Fruit fly (Drosophila melanogaster) whole organism, adult: ENCODE results near the gene CG10512.

Source experiments
- CG14711 ChIP-seq: fragments of 200-800 bp; sonication (Bioruptor generic); optimal IDR thresholded peaks from 2 replicates; lab custom pipeline; 2018; ENCODE audit warnings: missing biosample characterization, mild to moderate bottlenecking, missing genetic modification characterization, moderate library complexity
- CG1620 ChIP-seq: fragments of 200-800 bp; sonication (Bioruptor generic); optimal IDR thresholded peaks from 2 replicates; lab custom pipeline; 2016; ENCODE audit warnings: missing biosample characterization, missing genetic modification characterization
- CG33017 ChIP-seq: fragments of 200-800 bp; sonication (Bioruptor generic); optimal IDR thresholded peaks from 2 replicates; lab custom pipeline; 2018; ENCODE audit warnings: missing biosample characterization, mild to moderate bottlenecking, missing genetic modification characterization, moderate library complexity
- CG7045 ChIP-seq: fragments of 200-800 bp; sonication (Bioruptor generic); optimal IDR thresholded peaks from 2 replicates; lab custom pipeline; 2017; ENCODE audit warnings: missing biosample characterization, mild to moderate bottlenecking, missing genetic modification characterization
- Mnt ChIP-seq: fragments of 200-800 bp; sonication (Bioruptor generic); optimal IDR thresholded peaks from 2 replicates; lab custom pipeline; 2016; ENCODE audit warnings: missing biosample characterization, mild to moderate bottlenecking, missing genetic modification characterization
- cnc ChIP-seq, 2 experiments: fragments of >200 bp; optimal IDR thresholded peaks; 2 replicates each; lab custom pipeline; 2017
- kay ChIP-seq: fragments of 200-800 bp; sonication (Bioruptor generic); peaks from one replicate; lab custom pipeline; 2016; ENCODE audit warnings: missing biosample characterization, missing genetic modification characterization, borderline replicate concordance
- ovo ChIP-seq: fragments of 200-800 bp; sonication (Bioruptor generic); optimal IDR thresholded peaks from 2 replicates; lab custom pipeline; 2016; ENCODE audit warnings: missing biosample characterization, missing genetic modification characterization

DNA sequence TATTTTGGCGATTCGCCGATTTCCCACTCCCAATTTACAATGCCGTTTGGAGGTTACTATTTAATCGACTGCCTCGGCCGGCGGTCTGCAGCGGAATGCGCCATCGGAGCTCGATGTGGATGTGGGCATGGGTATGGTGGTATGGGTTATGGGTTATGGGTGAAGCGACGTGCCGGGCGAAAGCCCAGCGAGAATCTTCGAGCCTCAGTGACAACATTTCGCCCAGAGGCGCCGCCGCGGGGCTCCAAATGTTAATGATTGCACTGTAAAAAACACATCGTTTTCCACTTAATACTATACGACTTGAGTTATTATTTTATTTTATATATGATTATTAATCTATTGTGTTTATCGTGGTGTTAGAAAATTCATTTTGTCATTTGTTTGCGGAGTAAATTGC lies 2.1 kb upstream of the CG10512 start:
- peak; percentile 72 for TF ChIP-seq kay (GFP tag; lab: Kevin White, UChicago)
- no peak for TF ChIP-seq CG7045 (GFP tag; lab: Kevin White, UChicago)
- TF ChIP-seq CG14711 (tag; lab: Kevin White, UChicago) = no peak
- TF ChIP-seq ovo (GFP tag; lab: Kevin White, UChicago) = no peak
- no peak for TF ChIP-seq cnc (optimal IDR thresholded peaks at IDR 0.05; lab: Kevin White, UChicago)
- no peak for TF ChIP-seq CG33017
- no peak for TF ChIP-seq Mnt (GFP tag; lab: Kevin White, UChicago)
- TF ChIP-seq CG1620 (GFP tag; lab: Kevin White, UChicago) = no peak
